Worm (Caenorhabditis elegans) whole organism, L4/young adult: ENCODE results near the gene M176.11.

Source experiments
- W03F9.2 ChIP-seq: fragments of 150-350 bp; optimal IDR thresholded peaks from 2 replicates; lab custom pipeline; 2014; ENCODE audit warnings: missing biosample characterization, missing genetic modification characterization
- dao-5 ChIP-seq: sonication (generic microtip); optimal IDR thresholded peaks from 2 replicates; lab custom pipeline; 2016; ENCODE audit warnings: missing genotype, missing genetic modification characterization, moderate library complexity, missing compliant biosample characterization

DNA sequence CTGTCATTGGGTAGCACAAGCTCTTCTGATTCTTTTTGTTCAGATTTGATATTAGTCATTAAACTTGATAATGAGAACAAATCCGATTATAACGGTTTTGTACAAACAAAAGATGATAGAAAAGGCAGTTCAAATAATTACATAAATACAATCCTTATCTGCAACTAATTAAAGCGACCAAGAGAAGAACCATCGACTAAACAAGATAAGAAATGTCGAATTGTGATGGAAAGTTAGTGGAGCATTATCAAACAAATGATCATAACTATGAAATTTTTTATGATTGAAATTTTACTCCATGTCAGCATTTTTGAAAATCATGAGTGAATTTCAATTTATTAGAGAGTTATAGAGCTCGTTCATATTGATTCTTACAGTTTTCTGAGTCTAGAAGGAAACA is 46.3 kb downstream of the M176.11 start, which contains the start of gene chil-23:
- no peak for TF ChIP-seq dao-5 (tag; lab: Kevin White, UChicago)
- no peak for TF ChIP-seq W03F9.2 (tag; lab: Kevin White, UChicago)
